Worm (Caenorhabditis elegans) whole organism, L1 larva: ENCODE data around the gene Y46H3A.4.
"Not testable (repeated sequence)": the region's sequence is repeated elsewhere in the genome, so short reads cannot be mapped to it uniquely, and the experiment has no call there.

Experiments
- lir-3 ChIP-seq: sonication (generic microtip); optimal IDR thresholded peaks from 2 replicates; lab custom pipeline; 2016; ENCODE audit warnings: mild to moderate bottlenecking, missing genetic modification characterization, moderate library complexity, missing compliant biosample characterization; ENCODE audit not compliant: poor library complexity
- skn-1 ChIP-seq: fragments of 150-350 bp; optimal IDR thresholded peaks from 2 replicates; lab custom pipeline; 2014; ENCODE audit warnings: missing biosample characterization, missing genetic modification characterization
- ztf-4 ChIP-seq: fragments of 150-350 bp; optimal IDR thresholded peaks from 2 replicates; lab custom pipeline; 2014; ENCODE audit warnings: missing biosample characterization, missing genetic modification characterization

ce11 chrV:1849992-1850391, 39.1 kb upstream of the Y46H3A.4 start:
- not testable (repeated sequence) for TF ChIP-seq ztf-4, skn-1, lir-3 (tag; lab: Kevin White, UChicago)
